Worm (Caenorhabditis elegans): ENCODE results near the gene math-26.

ce11 chrII:1806358-1806757, 34.9 kb downstream of the math-26 start, which contains the start of gene C08F1.12:
- TF ChIP-seq ama-1 (optimal IDR thresholded peaks at IDR 0.05) = no peak
- no peak for TF ChIP-seq ets-7 (tag; optimal IDR thresholded peaks at IDR 0.05)
- TF ChIP-seq tra-4 (tag; optimal IDR thresholded peaks at IDR 0.05) = no peak
- TF ChIP-seq pes-1 (GFP tag; IDR thresholded peaks at IDR 0.05) = no peak
- no peak for TF ChIP-seq flt-1 (GFP tag; IDR thresholded peaks at IDR 0.05)
- TF ChIP-seq tbx-11 (GFP tag; IDR thresholded peaks at IDR 0.05) = no peak
- no peak for TF ChIP-seq hnd-1 (tag; optimal IDR thresholded peaks at IDR 0.05)
- no peak for TF ChIP-seq scrt-1 (GFP tag; IDR thresholded peaks at IDR 0.05)
- no peak for TF ChIP-seq B0310.2 (tag; optimal IDR thresholded peaks at IDR 0.05)
- no peak for TF ChIP-seq F13C5.2 (tag; optimal IDR thresholded peaks at IDR 0.05)
- no peak for TF ChIP-seq hmbx-1 (tag; optimal IDR thresholded peaks at IDR 0.05)
- no peak for TF ChIP-seq tbx-37 (GFP tag; conservative IDR thresholded peaks at IDR 0.05)
